Worm (Caenorhabditis elegans): ENCODE results near the gene F46C3.2.

The F46C3.2 gene

DNA sequence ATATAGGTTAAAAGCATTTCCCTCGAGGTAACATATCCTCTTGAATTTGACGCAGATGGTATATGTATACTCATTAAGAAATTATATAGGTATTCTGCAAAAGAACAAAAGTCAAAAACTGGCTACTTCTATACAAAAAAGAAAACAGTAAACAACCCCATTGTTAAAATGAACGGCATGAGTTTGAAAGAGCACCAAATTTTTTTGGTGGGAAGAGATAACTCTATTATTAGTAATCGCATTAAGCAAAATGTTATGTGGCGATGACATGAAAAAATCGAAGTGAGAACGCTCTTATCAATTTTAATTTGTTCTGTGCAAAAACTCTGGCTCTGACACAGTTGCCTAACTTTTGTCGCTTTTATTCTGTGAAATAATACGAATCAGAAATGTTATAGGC lies at the start of gene F46C3.2:
F46C3.2 (minus strand) TSS at position 101 of the 400 bp plus-strand sequence.
- TF ChIP-seq hmg-1.1 (GFP tag; IDR thresholded peaks at IDR 0.05) (no peak), nhr-28 (tag; optimal IDR thresholded peaks at IDR 0.05) (peak; percentile 16), dmd-8 (GFP tag; IDR thresholded peaks at IDR 0.05) (no peak), daf-16 (GFP tag; optimal IDR thresholded peaks at IDR 0.05) (no peak), daf-16 (tag; optimal IDR thresholded peaks at IDR 0.05) (peak; percentile 35), pqm-1 (tag; optimal IDR thresholded peaks at IDR 0.05) (peak; percentile 40), attf-4 (tag; optimal IDR thresholded peaks at IDR 0.05) (no peak)

DNA sequence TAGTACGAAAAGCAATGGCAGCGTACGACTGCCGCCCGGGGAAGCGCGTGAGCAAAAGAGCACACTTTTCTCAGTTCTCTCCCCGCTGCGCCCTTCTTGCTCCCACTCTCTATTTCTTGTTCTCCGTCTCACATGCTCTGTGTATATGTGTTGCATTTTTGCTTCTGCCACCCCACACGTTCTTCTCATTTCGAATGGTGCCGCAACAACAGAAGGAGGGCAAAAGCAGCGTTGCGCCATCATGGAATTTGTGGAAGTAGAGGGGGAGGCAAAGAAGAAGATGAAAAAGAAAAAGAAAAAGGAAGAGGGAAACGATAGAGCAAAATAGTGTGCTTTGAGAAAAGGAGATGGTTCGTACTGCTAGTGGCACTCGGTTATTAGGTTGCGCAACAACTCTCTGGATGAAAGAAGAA lies 48.8 kb upstream of the F46C3.2 start:
- TF ChIP-seq saeg-2 (GFP tag; IDR thresholded peaks at IDR 0.05) (0 out of 2 replicates have a peak, but pooled peaks have one; percentile 16), pha-4 (GFP tag; IDR thresholded peaks at IDR 0.05) (peak; percentile 44; the same call in 1 of the 2 replicates), pha-4 (tag; optimal IDR thresholded peaks at IDR 0.05) (no peak), hmg-1.1 (GFP tag; IDR thresholded peaks at IDR 0.05) (peak; percentile 82), F37D6.2 (tag; optimal IDR thresholded peaks at IDR 0.05) (peak; percentile 66), nhr-6 (tag; optimal IDR thresholded peaks at IDR 0.05) (peak; percentile 9), lin-13 (GFP tag; optimal IDR thresholded peaks at IDR 0.05) (peak; percentile 35), daf-8 (GFP tag; IDR thresholded peaks at IDR 0.05) (no peak), ceh-32 (tag; optimal IDR thresholded peaks at IDR 0.05; ENCODE audit: poor library complexity) (peak; percentile 32), dmd-8 (GFP tag; IDR thresholded peaks at IDR 0.05) (no peak; the same call in 1 of the 2 replicates), rbr-2 (tag; optimal IDR thresholded peaks at IDR 0.05) (peak; percentile 80), lsy-2 (tag; optimal IDR thresholded peaks at IDR 0.05) (peak; percentile 59 to 65), lin-38 (GFP tag; IDR thresholded peaks at IDR 0.05) (0 out of 2 replicates have a peak, but pooled peaks have one; percentile 19), gei-8 (GFP tag; optimal IDR thresholded peaks at IDR 0.05) (no peak), hif-1 (tag; optimal IDR thresholded peaks at IDR 0.05) (peak in 1 of 2 experiments; percentile 70), aha-1 (tag) (peak; percentile 95), mxl-3 (GFP tag; optimal IDR thresholded peaks at IDR 0.05) (peak; percentile 65), nhr-48 (tag; optimal IDR thresholded peaks at IDR 0.05) (no peak), hlh-30 (tag; optimal IDR thresholded peaks at IDR 0.05; ENCODE audit: insufficient read depth) (peak; percentile 90), nhr-25 (tag; optimal IDR thresholded peaks at IDR 0.05; ENCODE audit: borderline replicate concordance, insufficient read depth) (no peak), mdl-1 (tag; optimal IDR thresholded peaks at IDR 0.05) (peak; percentile 48 to 92), hlh-11 (tag; optimal IDR thresholded peaks at IDR 0.05) (peak; percentile 73), ztf-7 (tag; optimal IDR thresholded peaks at IDR 0.05) (no peak), dve-1 (tag; optimal IDR thresholded peaks at IDR 0.05; ENCODE audit: insufficient read depth) (peak; percentile 7), F10B5.3 (tag; optimal IDR thresholded peaks at IDR 0.05) (no peak), egl-43 (GFP tag; IDR thresholded peaks at IDR 0.05) (peak; percentile 34; the same call in 1 of the 2 replicates), ZK337.2 (GFP tag; IDR thresholded peaks at IDR 0.05) (0 out of 2 replicates have a peak, but pooled peaks have one; percentile 5), ctbp-1 (GFP tag; IDR thresholded peaks at IDR 0.05) (peak; percentile 80), vab-7 (GFP tag; IDR thresholded peaks at IDR 0.05) (no peak), daf-19 (GFP tag; conservative IDR thresholded peaks at IDR 0.05) (0 out of 2 replicates have a peak, but pooled peaks have one; percentile 57), nhr-11 (tag; optimal IDR thresholded peaks at IDR 0.05) (peak; percentile 59), arid-1 (GFP tag; conservative IDR thresholded peaks at IDR 0.05) (0 out of 2 replicates have a peak, but pooled peaks have one; percentile 41), mep-1 (tag; optimal IDR thresholded peaks at IDR 0.05) (peak; percentile 89), ama-1 (optimal IDR thresholded peaks at IDR 0.05) (peak; percentile 61), F26F4.8 (GFP tag; conservative IDR thresholded peaks at IDR 0.05) (no peak), unc-62 (GFP tag; optimal IDR thresholded peaks at IDR 0.05 in 1 of 2) (peak in 1 of 2 experiments; percentile 97), unc-62 (tag; optimal IDR thresholded peaks at IDR 0.05) (no peak), mes-2 (tag; optimal IDR thresholded peaks at IDR 0.05; ENCODE audit: poor library complexity, severe bottlenecking) (peak; percentile 55), set-16 (GFP tag; IDR thresholded peaks at IDR 0.05) (peak; percentile 67), zip-2 (tag; optimal IDR thresholded peaks at IDR 0.05) (no peak), daf-16 (GFP tag; optimal IDR thresholded peaks at IDR 0.05) (peak in 1 of 2 experiments; percentile 15), daf-16 (tag; optimal IDR thresholded peaks at IDR 0.05) (no peak), spr-1 (tag; optimal IDR thresholded peaks at IDR 0.05) (peak; percentile 21), fkh-10 (GFP tag; optimal IDR thresholded peaks at IDR 0.05) (peak; percentile 90)

All from whole organism, L4 larva.